Worm (Caenorhabditis elegans): ENCODE data around the gene mboa-7.

DNA sequence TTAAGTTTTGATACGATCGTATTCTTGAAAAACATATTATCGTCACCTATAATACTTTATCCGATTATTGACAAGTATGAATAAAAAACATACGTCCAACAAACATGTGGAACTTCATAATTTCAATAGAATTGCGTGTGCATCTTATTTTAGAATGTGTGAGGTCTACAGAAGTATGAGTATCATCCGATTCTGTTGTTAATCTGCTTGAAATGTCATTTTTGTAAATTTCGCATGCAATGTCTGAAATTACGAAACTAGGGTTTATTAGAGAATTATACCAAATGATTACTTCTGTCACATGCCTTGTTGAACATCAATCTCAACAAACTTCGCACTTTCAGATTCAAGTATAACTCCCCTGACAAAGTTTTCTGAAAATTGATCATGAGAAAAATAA is 17.4 kb upstream of the mboa-7 start:
- peak in 1 of 2 experiments; percentile 93 for TF ChIP-seq unc-62 (GFP tag; optimal IDR thresholded peaks at IDR 0.05 in 1 of 2)
- TF ChIP-seq unc-62 (tag; optimal IDR thresholded peaks at IDR 0.05): no peak
- TF ChIP-seq nhr-42 (GFP tag; IDR thresholded peaks at IDR 0.05): no peak
- TF ChIP-seq nhr-237 (tag; optimal IDR thresholded peaks at IDR 0.05): no peak
- no peak for TF ChIP-seq unc-39 (tag; optimal IDR thresholded peaks at IDR 0.05)
- no peak for TF ChIP-seq tra-1 (GFP tag; IDR thresholded peaks at IDR 0.05)
- no peak for TF ChIP-seq ceh-62 (tag; optimal IDR thresholded peaks at IDR 0.05)
- TF ChIP-seq fos-1 (tag; optimal IDR thresholded peaks at IDR 0.05): no peak
- no peak for TF ChIP-seq tag-97 (GFP tag; IDR thresholded peaks at IDR 0.05)
- TF ChIP-seq dpl-1 (GFP tag; optimal IDR thresholded peaks at IDR 0.05): no peak
- TF ChIP-seq unc-130 (GFP tag; optimal IDR thresholded peaks at IDR 0.05): no peak
- no peak for TF ChIP-seq ces-1 (GFP tag; optimal IDR thresholded peaks at IDR 0.05)

Measured in whole organism, L4 larva.